Worm (Caenorhabditis elegans) whole organism, L4 larva: Measurements from ENCODE around the gene Y41C4A.18.

Experiments
- dve-1 ChIP-seq: sonication (generic microtip); optimal IDR thresholded peaks from 2 replicates; lab custom pipeline; 2017; ENCODE audit warnings: antibody characterized with exemption, mild to moderate bottlenecking, missing genetic modification characterization, missing compliant biosample characterization; ENCODE audit not compliant: insufficient read depth
- fkh-10 ChIP-seq: fragments of 150-350 bp; optimal IDR thresholded peaks from 2 replicates; lab custom pipeline; 2014; ENCODE audit warnings: missing biosample characterization, missing genetic modification reagents, missing genetic modification characterization
- fos-1 ChIP-seq: fragments of 150-350 bp; optimal IDR thresholded peaks from 2 replicates; lab custom pipeline; 2014; ENCODE audit warnings: missing biosample characterization, missing genetic modification characterization
- lin-29 ChIP-seq: fragments of 200-800 bp; sonication (Bioruptor generic); IDR thresholded peaks from 2 replicates; pipeline ENCODE4 v1.3.6; 2022; ENCODE audit warnings: missing genetic modification reagents, missing genetic modification characterization, missing compliant biosample characterization
- lin-39 ChIP-seq: fragments of 150-350 bp; optimal IDR thresholded peaks from 2 replicates; lab custom pipeline; 2014; ENCODE audit warnings: missing biosample characterization, missing genetic modification reagents, missing genetic modification characterization
- nhr-11 ChIP-seq: fragments of 150-350 bp; optimal IDR thresholded peaks from 2 replicates; lab custom pipeline; 2014; ENCODE audit warnings: missing biosample characterization, missing genetic modification characterization
- unc-39 ChIP-seq: sonication (generic microtip); optimal IDR thresholded peaks from 2 replicates; lab custom pipeline; 2017; ENCODE audit warnings: missing biosample characterization, missing genetic modification characterization

DNA sequence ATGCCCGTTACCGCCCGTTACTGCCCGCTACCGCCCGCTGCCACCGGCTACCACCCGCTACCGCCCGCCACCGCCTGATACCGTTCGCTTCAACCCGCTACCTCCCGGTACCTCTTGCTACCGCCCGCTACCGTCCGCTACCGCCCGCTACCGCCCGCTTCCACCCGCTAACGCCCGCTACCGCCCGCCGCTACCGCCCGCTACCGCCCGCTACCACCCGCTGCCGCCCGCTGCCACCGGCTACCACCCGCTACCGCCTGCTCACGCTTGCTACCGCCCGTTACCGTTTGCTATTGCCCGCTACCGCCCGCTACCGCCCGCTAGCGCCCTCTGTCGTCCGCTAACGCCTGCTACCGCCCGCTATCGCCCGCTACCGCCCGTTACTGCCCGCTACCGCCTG lies 28.5 kb upstream of the Y41C4A.18 start:
- no peak for TF ChIP-seq nhr-11 (tag; lab: Kevin White, UChicago)
- no peak for TF ChIP-seq fkh-10 (GFP tag; lab: Kevin White, UChicago)
- no peak for TF ChIP-seq lin-29 (GFP tag; lab: Robert Waterston, UW)
- TF ChIP-seq lin-39 (tag; lab: Kevin White, UChicago), result no peak
- no peak for TF ChIP-seq fos-1 (tag; lab: Kevin White, UChicago)
- no peak for TF ChIP-seq dve-1 (tag; lab: Kevin White, UChicago)
- no peak for TF ChIP-seq unc-39 (tag; lab: Kevin White, UChicago)
